Worm (Caenorhabditis elegans) whole organism, L4/young adult: ENCODE measurements around the gene K11H3.5.

ENCODE experiments used
- W03F9.2 ChIP-seq: fragments of 150-350 bp; optimal IDR thresholded peaks from 2 replicates; lab custom pipeline; 2014; ENCODE audit warnings: missing biosample characterization, missing genetic modification characterization
- dao-5 ChIP-seq: sonication (generic microtip); optimal IDR thresholded peaks from 2 replicates; lab custom pipeline; 2016; ENCODE audit warnings: missing genotype, missing genetic modification characterization, moderate library complexity, missing compliant biosample characterization
- him-1 ChIP-seq: sonication (generic microtip); optimal IDR thresholded peaks from 2 replicates; lab custom pipeline; 2016; ENCODE audit warnings: missing genotype, missing genetic modification reagents, missing genetic modification characterization, missing compliant biosample characterization

- no peak for TF ChIP-seq dao-5 (tag; lab: Kevin White, UChicago)
- no peak for TF ChIP-seq him-1 (tag; lab: Kevin White, UChicago)
- TF ChIP-seq W03F9.2 (tag; lab: Kevin White, UChicago) = no peak
Observed at ce11 chrIII:9830502-9830901, 13.1 kb upstream of the K11H3.5 start, which contains the start of gene ZK632.12.
